Worm (Caenorhabditis elegans) whole organism, mixed stage, embryonic: ENCODE data around the gene F48F7.6.

Experiments used
- elt-3 ChIP-seq: fragments of 150-350 bp; optimal IDR thresholded peaks from 2 replicates; lab custom pipeline; 2014; ENCODE audit warnings: missing biosample characterization, missing genetic modification characterization
- lin-13 ChIP-seq: fragments of 150-350 bp; optimal IDR thresholded peaks from 2 replicates; lab custom pipeline; 2014; ENCODE audit warnings: missing biosample characterization, missing genetic modification characterization
- nhr-28 ChIP-seq: fragments of 150-350 bp; optimal IDR thresholded peaks from 2 replicates; lab custom pipeline; 2014; ENCODE audit warnings: missing biosample characterization, missing genetic modification characterization
- unc-39 ChIP-seq: fragments of 150-350 bp; optimal IDR thresholded peaks from 2 replicates; lab custom pipeline; 2014; ENCODE audit warnings: missing biosample characterization, missing genetic modification characterization

- no peak for TF ChIP-seq unc-39 (tag; lab: Kevin White, UChicago)
- no peak for TF ChIP-seq elt-3
- no peak for TF ChIP-seq lin-13 (tag; lab: Kevin White, UChicago)
- no peak for TF ChIP-seq nhr-28 (tag; lab: Kevin White, UChicago)
Observed at ce11 chrX:14016698-14017097, 39.1 kb downstream of the F48F7.6 start.
